Worm (Caenorhabditis elegans): Measurements from ENCODE around the gene sma-1.

sma-1 gene

DNA sequence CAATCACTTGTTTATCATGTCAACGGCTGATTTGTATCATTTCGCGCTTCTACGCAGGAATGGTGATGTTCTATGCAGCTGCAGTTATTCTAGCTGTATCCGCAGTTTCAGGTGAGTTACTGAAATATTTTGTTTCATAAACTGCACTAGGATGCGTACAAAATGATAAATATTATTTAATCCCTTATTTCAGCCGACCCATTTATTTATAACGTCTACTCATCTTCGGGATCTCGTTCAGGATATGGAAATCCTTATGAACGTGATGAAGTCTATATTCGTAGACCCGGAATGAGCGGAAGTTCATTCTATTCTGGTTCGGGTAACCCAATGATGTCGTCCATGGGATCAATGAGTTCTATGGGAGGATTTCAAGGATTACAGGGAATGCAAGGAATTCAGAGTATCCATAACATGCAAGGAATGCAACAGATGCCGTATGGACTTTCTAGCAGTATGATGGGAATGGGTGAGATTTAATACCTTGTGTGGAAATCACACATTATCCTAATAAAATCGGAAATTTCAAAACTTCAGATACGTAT is 29.9 kb downstream of the sma-1 start, which contains the start of gene F58H1.2:
F58H1.2 (plus strand) TSS at position 51 of the 545 bp plus-strand sequence.
- TF ChIP-seq hmbx-1 (tag; optimal IDR thresholded peaks at IDR 0.05) (no peak), ama-1 (optimal IDR thresholded peaks at IDR 0.05) (no peak), hnd-1 (tag; optimal IDR thresholded peaks at IDR 0.05) (no peak), tbx-11 (GFP tag; IDR thresholded peaks at IDR 0.05) (no peak), tra-4 (tag; optimal IDR thresholded peaks at IDR 0.05) (no peak)

DNA sequence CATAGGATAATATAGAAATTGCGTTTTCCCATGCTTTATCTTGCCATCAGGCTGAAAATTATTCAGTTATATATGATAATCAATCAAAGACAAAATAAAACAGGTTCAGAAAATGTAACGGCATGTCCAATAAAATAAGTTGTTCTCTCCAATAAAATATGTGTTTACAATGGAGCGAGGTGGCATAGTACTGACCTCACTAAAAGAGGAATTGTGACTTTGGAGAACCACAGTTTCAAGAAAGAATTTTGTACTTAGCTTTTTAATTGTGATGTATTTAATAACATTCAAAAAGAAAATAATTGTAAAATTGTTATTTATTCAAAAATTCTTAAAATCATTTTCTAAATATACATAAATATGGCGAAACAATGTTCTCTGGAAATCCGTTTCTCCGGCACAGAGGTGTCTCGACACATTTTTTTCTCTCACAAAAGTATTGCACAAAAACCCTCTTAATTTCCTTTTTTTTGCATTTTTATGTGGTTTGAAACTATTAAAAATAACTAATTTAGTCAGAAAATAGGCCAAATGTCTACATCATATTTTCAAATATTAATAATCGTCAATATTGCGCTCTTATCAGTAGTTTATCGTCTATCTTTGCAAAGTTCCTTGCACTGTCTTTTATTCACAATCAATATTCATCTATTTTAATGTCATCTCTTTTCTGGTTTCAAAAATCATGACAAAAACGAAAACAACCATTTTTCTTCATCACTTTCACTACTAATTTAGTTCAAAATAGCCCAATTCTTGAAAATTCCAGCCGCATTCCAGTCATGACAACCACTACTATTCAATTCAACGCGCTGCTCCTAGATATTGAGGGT is 34.2 kb downstream of the sma-1 start, which contains the start of the genes aman-2 and F58H1.3:
aman-2 (minus strand) TSS at position 51 of the 833 bp plus-strand sequence.
F58H1.3 (plus strand) TSS at position 783 of the 833 bp plus-strand sequence.
- TF ChIP-seq tbx-37 (GFP tag; conservative IDR thresholded peaks at IDR 0.05) = peak; percentile 18; the same call in 1 of the 2 replicates
- TF ChIP-seq ceh-13 (GFP tag; optimal IDR thresholded peaks at IDR 0.05) = no peak
- TF ChIP-seq tra-4 (tag; optimal IDR thresholded peaks at IDR 0.05) = peak; percentile 14
- TF ChIP-seq hmg-4 (GFP tag; optimal IDR thresholded peaks at IDR 0.05) = no peak
- peak; percentile 34 for TF ChIP-seq hmbx-1 (tag; optimal IDR thresholded peaks at IDR 0.05)
- TF ChIP-seq pes-1 (GFP tag; IDR thresholded peaks at IDR 0.05) = no peak
- no peak for TF ChIP-seq sea-1 (GFP tag; conservative IDR thresholded peaks at IDR 0.05)
- TF ChIP-seq aly-1 (tag; optimal IDR thresholded peaks at IDR 0.05) = no peak
- TF ChIP-seq F13C5.2 (tag; optimal IDR thresholded peaks at IDR 0.05) = peak; percentile 30

DNA sequence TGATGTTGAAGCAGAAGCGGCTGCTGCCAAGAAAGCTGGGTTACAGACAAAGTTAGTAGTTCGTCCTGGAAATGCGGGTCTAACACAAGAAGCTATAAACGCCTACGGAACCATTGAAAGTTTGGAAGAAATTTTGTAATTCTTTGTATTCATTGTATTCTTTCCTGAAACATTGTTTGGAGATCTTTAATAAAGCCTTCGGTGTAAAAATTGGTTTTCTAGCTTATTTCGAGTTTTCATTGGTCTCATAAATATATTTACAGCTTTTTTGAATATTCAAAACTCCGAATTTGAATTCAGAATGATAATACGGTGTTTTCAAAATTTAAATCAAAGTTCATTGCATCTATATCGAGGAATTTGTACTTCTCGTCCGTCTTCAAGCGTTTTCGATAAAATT is 35.6 kb downstream of the sma-1 start, which contains the start of gene F58H1.8:
F58H1.8 (plus strand) TSS at position 301 of the 400 bp plus-strand sequence.
- TF ChIP-seq aly-1 (tag; optimal IDR thresholded peaks at IDR 0.05) = no peak
- no peak for TF ChIP-seq pes-1 (GFP tag; IDR thresholded peaks at IDR 0.05)
- TF ChIP-seq tbx-37 (GFP tag; conservative IDR thresholded peaks at IDR 0.05) = no peak
- TF ChIP-seq ama-1 (optimal IDR thresholded peaks at IDR 0.05) = no peak

DNA sequence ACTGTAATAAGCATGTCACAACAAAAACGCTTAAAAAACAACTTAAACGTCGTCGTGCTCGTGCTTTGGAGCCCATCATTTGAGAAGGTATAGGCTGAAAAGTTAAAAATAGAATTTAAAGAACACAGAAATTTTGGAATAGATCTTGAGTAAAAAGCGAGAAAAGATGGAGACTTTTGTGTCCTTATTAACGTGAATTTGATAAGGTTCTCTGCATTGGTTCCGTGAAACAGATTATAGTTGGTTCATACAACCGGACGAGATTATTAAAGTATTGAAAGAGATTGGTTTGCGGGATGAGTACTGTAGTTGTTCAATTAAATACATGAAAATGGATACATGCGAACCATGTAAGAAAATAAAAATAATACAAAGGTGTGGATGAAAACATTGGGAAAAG is 38.5 kb downstream of the sma-1 start, which contains the start of gene gpla-1:
gpla-1 (minus strand) TSS at position 101 of the 400 bp plus-strand sequence.
- TF ChIP-seq scrt-1 (GFP tag; IDR thresholded peaks at IDR 0.05) (no peak), ceh-13 (GFP tag; optimal IDR thresholded peaks at IDR 0.05) (no peak), hnd-1 (tag; optimal IDR thresholded peaks at IDR 0.05) (no peak), pes-1 (GFP tag; IDR thresholded peaks at IDR 0.05) (no peak), tbx-37 (GFP tag; conservative IDR thresholded peaks at IDR 0.05) (no peak), hmg-4 (GFP tag; optimal IDR thresholded peaks at IDR 0.05) (no peak), flt-1 (GFP tag; IDR thresholded peaks at IDR 0.05) (no peak), ets-7 (tag; optimal IDR thresholded peaks at IDR 0.05) (no peak), ama-1 (optimal IDR thresholded peaks at IDR 0.05) (no peak), tbx-11 (GFP tag; IDR thresholded peaks at IDR 0.05) (no peak), hmbx-1 (tag; optimal IDR thresholded peaks at IDR 0.05) (no peak), sea-1 (GFP tag; conservative IDR thresholded peaks at IDR 0.05) (no peak), aly-1 (tag; optimal IDR thresholded peaks at IDR 0.05) (no peak), ceh-36 (tag; optimal IDR thresholded peaks at IDR 0.05) (no peak)

DNA sequence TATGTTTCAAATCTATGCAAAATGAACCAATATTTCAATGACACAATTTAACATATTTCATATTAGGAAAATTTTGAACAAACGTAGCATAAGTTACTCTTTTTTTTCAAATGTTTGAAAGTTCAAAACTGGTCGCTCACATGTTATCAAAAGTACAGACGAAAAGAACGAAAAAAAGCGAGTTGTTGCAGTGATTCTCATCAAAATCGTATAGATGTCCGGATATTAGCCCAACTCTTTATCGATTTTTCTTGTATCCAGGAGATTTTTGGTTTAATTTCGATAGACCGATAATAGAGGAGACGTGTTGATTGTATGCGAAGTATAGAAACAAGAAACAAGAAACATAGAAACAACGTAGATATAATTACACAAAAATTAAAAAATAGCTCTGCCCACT is 41.1 kb downstream of the sma-1 start:
- TF ChIP-seq ceh-36 (tag; optimal IDR thresholded peaks at IDR 0.05) = no peak
- no peak for TF ChIP-seq hnd-1 (tag; optimal IDR thresholded peaks at IDR 0.05)
- no peak for TF ChIP-seq tbx-37 (GFP tag; conservative IDR thresholded peaks at IDR 0.05)
- no peak for TF ChIP-seq aly-1 (tag; optimal IDR thresholded peaks at IDR 0.05)
- TF ChIP-seq scrt-1 (GFP tag; IDR thresholded peaks at IDR 0.05) = no peak
- no peak for TF ChIP-seq sea-1 (GFP tag; conservative IDR thresholded peaks at IDR 0.05)
- no peak for TF ChIP-seq ets-7 (tag; optimal IDR thresholded peaks at IDR 0.05)
- no peak for TF ChIP-seq hmg-4 (GFP tag; optimal IDR thresholded peaks at IDR 0.05)
- no peak for TF ChIP-seq tbx-11 (GFP tag; IDR thresholded peaks at IDR 0.05)
- TF ChIP-seq hmbx-1 (tag; optimal IDR thresholded peaks at IDR 0.05) = no peak
- no peak for TF ChIP-seq F13C5.2 (tag; optimal IDR thresholded peaks at IDR 0.05)

DNA sequence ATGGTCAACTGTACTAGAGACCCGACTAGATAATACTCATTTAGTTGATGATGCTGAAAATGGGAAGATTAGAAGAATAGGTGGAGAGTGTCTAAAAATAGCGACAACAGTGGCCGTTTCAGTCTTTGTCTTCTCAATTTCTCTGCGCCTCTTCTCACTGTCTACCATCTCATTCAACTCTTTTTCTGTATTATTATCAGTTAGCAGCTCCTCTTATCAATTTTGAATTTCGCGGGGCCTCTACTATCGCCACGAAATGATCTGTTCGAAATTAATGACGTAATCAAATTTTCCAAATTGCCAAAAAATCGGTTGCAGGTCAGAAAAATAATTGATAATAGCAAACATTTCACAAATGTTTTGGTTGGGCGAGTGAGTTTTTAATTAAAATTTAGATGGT is 42.4 kb downstream of the sma-1 start:
- no peak for TF ChIP-seq aly-1 (tag; optimal IDR thresholded peaks at IDR 0.05)
- TF ChIP-seq tra-4 (tag; optimal IDR thresholded peaks at IDR 0.05) = no peak
- TF ChIP-seq ets-7 (tag; optimal IDR thresholded peaks at IDR 0.05) = no peak
- TF ChIP-seq ceh-36 (tag; optimal IDR thresholded peaks at IDR 0.05) = no peak
- no peak for TF ChIP-seq tbx-37 (GFP tag; conservative IDR thresholded peaks at IDR 0.05)
- no peak for TF ChIP-seq hnd-1 (tag; optimal IDR thresholded peaks at IDR 0.05)
- no peak for TF ChIP-seq pes-1 (GFP tag; IDR thresholded peaks at IDR 0.05)
- TF ChIP-seq B0310.2 (tag; optimal IDR thresholded peaks at IDR 0.05) = no peak
- TF ChIP-seq ama-1 (optimal IDR thresholded peaks at IDR 0.05) = no peak
- no peak for TF ChIP-seq ceh-13 (GFP tag; optimal IDR thresholded peaks at IDR 0.05)
- TF ChIP-seq F13C5.2 (tag; optimal IDR thresholded peaks at IDR 0.05) = no peak
- TF ChIP-seq tbx-11 (GFP tag; IDR thresholded peaks at IDR 0.05) = no peak
- no peak for TF ChIP-seq hmbx-1 (tag; optimal IDR thresholded peaks at IDR 0.05)
- TF ChIP-seq hmg-4 (GFP tag; optimal IDR thresholded peaks at IDR 0.05) = no peak
- no peak for TF ChIP-seq scrt-1 (GFP tag; IDR thresholded peaks at IDR 0.05)
- no peak for TF ChIP-seq flt-1 (GFP tag; IDR thresholded peaks at IDR 0.05)
- TF ChIP-seq sea-1 (GFP tag; conservative IDR thresholded peaks at IDR 0.05) = no peak

DNA sequence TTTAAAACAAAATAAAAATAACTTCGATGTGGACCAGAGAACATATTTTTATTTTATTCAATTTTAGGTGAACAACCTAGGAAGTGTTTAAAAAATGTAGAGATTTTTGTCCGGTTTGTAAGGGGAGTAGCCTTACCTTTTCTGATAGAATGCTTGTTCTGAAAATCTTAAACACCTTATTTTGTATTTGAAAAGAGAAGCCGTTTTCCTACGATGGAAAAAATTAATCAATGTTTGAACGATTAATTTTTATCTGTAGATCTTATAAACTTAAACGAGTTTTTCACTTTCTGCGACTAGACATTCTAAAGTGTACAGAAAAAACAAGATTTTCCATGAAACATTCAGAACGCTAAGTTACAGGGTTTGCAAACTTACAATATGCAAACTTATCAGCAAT is 43.1 kb downstream of the sma-1 start, which contains the start of gene F58H1.6:
F58H1.6 (plus strand) TSS at position 301 of the 400 bp plus-strand sequence.
- TF ChIP-seq scrt-1 (GFP tag; IDR thresholded peaks at IDR 0.05) = no peak
